Fruit fly (Drosophila melanogaster): ENCODE data around the gene CG32579.

Gene CG32579

dm6 chrX:16279340-16279941 is 43.6 kb upstream of the CG32579 start (continued):
- peak; percentile 87 for TF ChIP-seq Camta (GFP tag; optimal IDR thresholded peaks at IDR 0.05)
- TF ChIP-seq gsb-n (tag; optimal IDR thresholded peaks at IDR 0.05), result peak; percentile 37
- TF ChIP-seq oc (tag; optimal IDR thresholded peaks at IDR 0.05), result peak; percentile 61
- TF ChIP-seq CG8388 (GFP tag; optimal IDR thresholded peaks at IDR 0.05), result peak; percentile 59
- TF ChIP-seq her (GFP tag; optimal IDR thresholded peaks at IDR 0.05), result peak; percentile 45
- TF ChIP-seq PHDP (tag; optimal IDR thresholded peaks at IDR 0.05), result peak; percentile 41
- TF ChIP-seq HLH4C (GFP tag; IDR thresholded peaks at IDR 0.05; ENCODE audit: partially characterized antibody), result 0 out of 3 replicates have a peak, but pooled peaks have one; percentile 19
- no peak for TF ChIP-seq exex (tag; optimal IDR thresholded peaks at IDR 0.05)
- TF ChIP-seq CG6254 (GFP tag; optimal IDR thresholded peaks at IDR 0.05), result peak; percentile 43
- peak; percentile 72 for TF ChIP-seq CG6654 (GFP tag; optimal IDR thresholded peaks at IDR 0.05)
- TF ChIP-seq CG33213 (GFP tag; optimal IDR thresholded peaks at IDR 0.05), result peak; percentile 70
- TF ChIP-seq Sin3A (optimal IDR thresholded peaks at IDR 0.05), result no peak
- peak; percentile 32 for TF ChIP-seq fd64A (GFP tag; optimal IDR thresholded peaks at IDR 0.05)
- peak; percentile 50 to 76 for TF ChIP-seq bsh (GFP tag; optimal IDR thresholded peaks at IDR 0.05)
- no peak for TF ChIP-seq CG3163 (GFP tag; optimal IDR thresholded peaks at IDR 0.05)
- TF ChIP-seq stc (GFP tag; IDR thresholded peaks at IDR 0.05), result peak; percentile 81
- peak; percentile 54 for TF ChIP-seq amos (GFP tag; IDR thresholded peaks at IDR 0.05; ENCODE audit: partially characterized antibody)
- TF ChIP-seq CG7271 (tag; optimal IDR thresholded peaks at IDR 0.05), result no peak
- no peak for TF ChIP-seq CG18011 (GFP tag; optimal IDR thresholded peaks at IDR 0.05)
- TF ChIP-seq dimm (GFP tag; IDR thresholded peaks at IDR 0.05), result no peak
- peak; percentile 88 for TF ChIP-seq Awh (GFP tag; IDR thresholded peaks at IDR 0.05)
- TF ChIP-seq CG8765 (GFP tag; IDR thresholded peaks at IDR 0.05), result peak; percentile 70
- peak; percentile 70 for TF ChIP-seq caup (GFP tag; optimal IDR thresholded peaks at IDR 0.05; ENCODE audit: severe bottlenecking)
- peak; percentile 85 for TF ChIP-seq CG9932 (GFP tag; IDR thresholded peaks at IDR 0.05)
- TF ChIP-seq CG17186 (GFP tag; optimal IDR thresholded peaks at IDR 0.05), result peak; percentile 22
- peak; percentile 14 for TF ChIP-seq cato (GFP tag; optimal IDR thresholded peaks at IDR 0.05; ENCODE audit: borderline replicate concordance)
- peak; percentile 94 for TF ChIP-seq nmo (GFP tag; optimal IDR thresholded peaks at IDR 0.05)
- no peak for TF ChIP-seq pita (GFP tag; optimal IDR thresholded peaks at IDR 0.05)
- TF ChIP-seq CG7987 (GFP tag; optimal IDR thresholded peaks at IDR 0.05), result peak; percentile 27
- peak; percentile 85 for TF ChIP-seq CG32532 (GFP tag; IDR thresholded peaks at IDR 0.05)
- TF ChIP-seq jumu (GFP tag; optimal IDR thresholded peaks at IDR 0.05), result peak; percentile 93
- TF ChIP-seq CG10321 (GFP tag; IDR thresholded peaks at IDR 0.05), result peak; percentile 60
- TF ChIP-seq CG2129 (GFP tag; IDR thresholded peaks at IDR 0.05; ENCODE audit: partially characterized antibody), result no peak
- peak; percentile 76 for TF ChIP-seq CG5245 (GFP tag; optimal IDR thresholded peaks at IDR 0.05)
- TF ChIP-seq psq (GFP tag; optimal IDR thresholded peaks at IDR 0.05), result no peak
- TF ChIP-seq HLH54F (GFP tag; optimal IDR thresholded peaks at IDR 0.05), result peak; percentile 69
- TF ChIP-seq zfh2 (GFP tag; optimal IDR thresholded peaks at IDR 0.05), result peak; percentile 69
- peak; percentile 61 for TF ChIP-seq D19B (GFP tag; optimal IDR thresholded peaks at IDR 0.05)
- no peak for TF ChIP-seq CG7963 (GFP tag; IDR thresholded peaks at IDR 0.05; ENCODE audit: partially characterized antibody)
- peak; percentile 46 for TF ChIP-seq CG12391 (tag; optimal IDR thresholded peaks at IDR 0.05)
- peak; percentile 75 for TF ChIP-seq CG2712 (tag; optimal IDR thresholded peaks at IDR 0.05)
- TF ChIP-seq gsb (GFP tag; IDR thresholded peaks at IDR 0.05), result peak; percentile 63
- TF ChIP-seq jigr1 (GFP tag; IDR thresholded peaks at IDR 0.05), result peak; percentile 79; the same call in 2 of the 3 replicates
- TF ChIP-seq CG17912 (GFP tag; optimal IDR thresholded peaks at IDR 0.05), result peak; percentile 10
- peak; percentile 59 for TF ChIP-seq CG15696 (tag; optimal IDR thresholded peaks at IDR 0.05)
- peak; percentile 90 for TF ChIP-seq Taf1 (GFP tag; IDR thresholded peaks at IDR 0.05)
- TF ChIP-seq scrt (GFP tag; optimal IDR thresholded peaks at IDR 0.05), result peak; percentile 60
- TF ChIP-seq slou (GFP tag; optimal IDR thresholded peaks at IDR 0.05), result peak; percentile 30
- TF ChIP-seq Hr39 (optimal IDR thresholded peaks at IDR 0.05), result no peak
- TF ChIP-seq HLHmδ (GFP tag; optimal IDR thresholded peaks at IDR 0.05), result no peak
